Fruit fly (Drosophila melanogaster): ENCODE measurements around the gene CG2698.

DNA sequence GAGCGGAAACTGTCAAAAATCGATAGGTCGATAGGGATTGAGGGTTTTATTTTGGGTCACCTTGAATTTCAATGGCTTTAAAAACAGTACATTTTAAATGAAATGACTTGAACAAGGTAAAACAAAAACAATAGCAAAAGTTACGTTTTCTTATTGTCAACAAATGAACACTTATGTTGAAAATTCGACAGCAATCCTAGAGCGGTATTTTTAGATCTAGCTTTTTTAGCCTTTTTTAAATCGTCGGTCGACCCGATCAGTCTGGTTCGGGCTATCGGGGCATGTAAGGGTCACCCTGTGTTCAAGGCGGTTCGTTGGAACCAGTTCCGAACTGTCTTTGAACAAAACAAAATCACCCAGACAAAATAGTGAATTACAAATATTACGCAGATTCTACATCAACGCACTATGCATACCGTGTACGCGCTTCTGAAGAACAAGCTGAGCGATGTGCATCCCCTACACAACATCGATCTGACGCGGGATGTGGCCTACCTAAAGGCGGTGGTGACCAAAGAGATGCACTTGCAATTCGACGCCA is 7.8 kb downstream of the CG2698 start, which contains the start of the genes CG11052 and CG3223:
- no peak for TF ChIP-seq Tbp (GFP tag; optimal IDR thresholded peaks at IDR 0.05)
- TF ChIP-seq Med (GFP tag): peak; percentile 89
- TF ChIP-seq CG6791 (GFP tag; IDR thresholded peaks at IDR 0.05; ENCODE audit: partially characterized antibody): 0 out of 3 replicates have a peak, but pooled peaks have one; percentile 22
- TF ChIP-seq prd (optimal IDR thresholded peaks at IDR 0.05): no peak
- no peak for TF ChIP-seq prd (GFP tag; IDR thresholded peaks at IDR 0.05)
- TF ChIP-seq CG5245 (GFP tag; optimal IDR thresholded peaks at IDR 0.05): no peak
- no peak for TF ChIP-seq D (optimal IDR thresholded peaks at IDR 0.05)
- no peak for TF ChIP-seq D (GFP tag; optimal IDR thresholded peaks at IDR 0.05)
- TF ChIP-seq Hr39 (optimal IDR thresholded peaks at IDR 0.05): no peak

All from whole organism, embryonic.